Worm (Caenorhabditis elegans): Measurements from ENCODE around the gene F09E5.3.

F09E5.3 gene

ce11 chrII:5395594-5395993 is 21.8 kb downstream of the F09E5.3 start, which contains the start of gene pink-1:
pink-1 (minus strand) TSS chrII:5395694.
- TF ChIP-seq him-1 (tag; optimal IDR thresholded peaks at IDR 0.05) (no peak), dao-5 (tag; optimal IDR thresholded peaks at IDR 0.05) (no peak), W03F9.2 (tag; optimal IDR thresholded peaks at IDR 0.05) (no peak)

- no peak for TF ChIP-seq dao-5 (tag; optimal IDR thresholded peaks at IDR 0.05)
- TF ChIP-seq W03F9.2 (tag; optimal IDR thresholded peaks at IDR 0.05) = no peak
- no peak for TF ChIP-seq him-1 (tag; optimal IDR thresholded peaks at IDR 0.05)
These were observed 25.0 kb downstream of the F09E5.3 start, which contains the start of gene fbxl-3 for ce11 chrII:5398779-5399178. fbxl-3 (minus strand) TSS chrII:5398902.

- TF ChIP-seq W03F9.2 (tag; optimal IDR thresholded peaks at IDR 0.05) = no peak
- no peak for TF ChIP-seq him-1 (tag; optimal IDR thresholded peaks at IDR 0.05)
- TF ChIP-seq dao-5 (tag; optimal IDR thresholded peaks at IDR 0.05) = no peak
These were observed 25.4 kb downstream of the F09E5.3 start, which contains the start of gene mog-5 for ce11 chrII:5399201-5399600. mog-5 (plus strand) TSS chrII:5399538.

ce11 chrII:5407548-5407947 is 33.8 kb downstream of the F09E5.3 start, which contains the start of gene clec-141:
clec-141 (minus strand) TSS chrII:5407648.
- no peak for TF ChIP-seq W03F9.2 (tag; optimal IDR thresholded peaks at IDR 0.05)
- no peak for TF ChIP-seq him-1 (tag; optimal IDR thresholded peaks at IDR 0.05)
- TF ChIP-seq dao-5 (tag; optimal IDR thresholded peaks at IDR 0.05) = no peak

- TF ChIP-seq dao-5 (tag; optimal IDR thresholded peaks at IDR 0.05) = no peak
- TF ChIP-seq W03F9.2 (tag; optimal IDR thresholded peaks at IDR 0.05) = no peak
- no peak for TF ChIP-seq him-1 (tag; optimal IDR thresholded peaks at IDR 0.05)
These were observed 35.1 kb downstream of the F09E5.3 start, which contains the start of the genes EEED8.12 and EEED8.4 for ce11 chrII:5408924-5409323. EEED8.12 (minus strand) TSS chrII:5409024. EEED8.4 (plus strand) TSS chrII:5409319.

- no peak for TF ChIP-seq him-1 (tag; optimal IDR thresholded peaks at IDR 0.05)
- no peak for TF ChIP-seq W03F9.2 (tag; optimal IDR thresholded peaks at IDR 0.05)
- no peak for TF ChIP-seq dao-5 (tag; optimal IDR thresholded peaks at IDR 0.05)
These were observed 38.7 kb downstream of the F09E5.3 start, which contains the start of the genes EEED8.13 and EEED8.18 for ce11 chrII:5412467-5412866. EEED8.13 (minus strand) TSS chrII:5412567. EEED8.18 (minus strand) TSS chrII:5412610.

- TF ChIP-seq him-1 (tag; optimal IDR thresholded peaks at IDR 0.05) (no peak), dao-5 (tag; optimal IDR thresholded peaks at IDR 0.05) (no peak), W03F9.2 (tag; optimal IDR thresholded peaks at IDR 0.05) (no peak)
These were observed 40.2 kb downstream of the F09E5.3 start, which contains the start of the genes EEED8.14 and EEED8.3 for ce11 chrII:5414040-5414439. EEED8.14 (minus strand) TSS chrII:5414052. EEED8.3 (plus strand) TSS chrII:5414276.

ce11 chrII:5416204-5416764 is 42.5 kb downstream of the F09E5.3 start, which contains the start of gene EEED8.2:
EEED8.2 (plus strand) TSS chrII:5416714.
- TF ChIP-seq dao-5 (tag; optimal IDR thresholded peaks at IDR 0.05) (no peak), W03F9.2 (tag; optimal IDR thresholded peaks at IDR 0.05) (no peak), him-1 (tag; optimal IDR thresholded peaks at IDR 0.05) (no peak)

ce11 chrII:5417905-5418304 is 44.1 kb downstream of the F09E5.3 start:
- TF ChIP-seq dao-5 (tag; optimal IDR thresholded peaks at IDR 0.05) (no peak), him-1 (tag; optimal IDR thresholded peaks at IDR 0.05) (no peak), W03F9.2 (tag; optimal IDR thresholded peaks at IDR 0.05) (no peak)

ce11 chrII:5418317-5418716 is 44.5 kb downstream of the F09E5.3 start:
- no peak for TF ChIP-seq W03F9.2 (tag; optimal IDR thresholded peaks at IDR 0.05)
- TF ChIP-seq dao-5 (tag; optimal IDR thresholded peaks at IDR 0.05) = no peak

- no peak for TF ChIP-seq him-1 (tag; optimal IDR thresholded peaks at IDR 0.05)
- TF ChIP-seq W03F9.2 (tag; optimal IDR thresholded peaks at IDR 0.05) = no peak
- no peak for TF ChIP-seq dao-5 (tag; optimal IDR thresholded peaks at IDR 0.05)
These were observed 45.1 kb downstream of the F09E5.3 start, which contains the start of gene EEED8.15 for ce11 chrII:5418929-5419328. EEED8.15 (plus strand) TSS chrII:5419229.

ce11 chrII:5420947-5421614 is 47.3 kb downstream of the F09E5.3 start, which contains the start of gene tofu-6:
tofu-6 (plus strand) TSS chrII:5421248.
- no peak for TF ChIP-seq him-1 (tag; optimal IDR thresholded peaks at IDR 0.05)
- TF ChIP-seq dao-5 (tag; optimal IDR thresholded peaks at IDR 0.05) = no peak
- no peak for TF ChIP-seq W03F9.2 (tag; optimal IDR thresholded peaks at IDR 0.05)

- no peak for TF ChIP-seq him-1 (tag; optimal IDR thresholded peaks at IDR 0.05)
- TF ChIP-seq W03F9.2 (tag; optimal IDR thresholded peaks at IDR 0.05) = no peak
- TF ChIP-seq dao-5 (tag; optimal IDR thresholded peaks at IDR 0.05) = no peak
These were observed 50.0 kb downstream of the F09E5.3 start, which contains the start of gene F07F6.7 for ce11 chrII:5423832-5424231. F07F6.7 (minus strand) TSS chrII:5423858.

All from whole organism, L4/young adult.